Fruit fly (Drosophila melanogaster): ENCODE results near the gene ex.

ex gene

dm6 chr2L:469912-470311, 38.9 kb downstream of the ex start (continued):
- TF ChIP-seq pzg (GFP tag; optimal IDR thresholded peaks at IDR 0.05) (no peak), pum (GFP tag; optimal IDR thresholded peaks at IDR 0.05) (no peak), CG18262 (tag; optimal IDR thresholded peaks at IDR 0.05) (no peak), CG2202 (tag; optimal IDR thresholded peaks at IDR 0.05) (peak; percentile 45), Scr (GFP tag; IDR thresholded peaks at IDR 0.05; ENCODE audit: partially characterized antibody) (no peak), CG2875 (GFP tag; optimal IDR thresholded peaks at IDR 0.05) (peak; percentile 31), Sin3A (optimal IDR thresholded peaks at IDR 0.05) (no peak), CG43689 (GFP tag; IDR thresholded peaks at IDR 0.05) (0 out of 2 replicates have a peak, but pooled peaks have one; percentile 13), bcd (GFP tag; optimal IDR thresholded peaks at IDR 0.05) (no peak), CG8765 (GFP tag; IDR thresholded peaks at IDR 0.05) (no peak), CG11696 (GFP tag; IDR thresholded peaks at IDR 0.05) (peak; percentile 78), CG4854 (GFP tag; optimal IDR thresholded peaks at IDR 0.05) (no peak), HHEX (GFP tag; optimal IDR thresholded peaks at IDR 0.05) (no peak), CG18599 (GFP tag; optimal IDR thresholded peaks at IDR 0.05) (peak; percentile 40), CG1529 (GFP tag; optimal IDR thresholded peaks at IDR 0.05) (peak; percentile 35), hbn (GFP tag; IDR thresholded peaks at IDR 0.05; ENCODE audit: partially characterized antibody) (no peak), sens-2 (GFP tag; IDR thresholded peaks at IDR 0.05) (no peak), CG10543 (GFP tag; optimal IDR thresholded peaks at IDR 0.05) (no peak), CG17385 (GFP tag; optimal IDR thresholded peaks at IDR 0.05) (peak; percentile 17), gro (GFP tag; optimal IDR thresholded peaks at IDR 0.05) (no peak), Chrac-16 (GFP tag; optimal IDR thresholded peaks at IDR 0.05) (no peak), Xbp1 (GFP tag; optimal IDR thresholded peaks at IDR 0.05) (no peak), stwl (tag; optimal IDR thresholded peaks at IDR 0.05) (no peak), PHDP (tag; optimal IDR thresholded peaks at IDR 0.05) (peak; percentile 13), E2f2 (GFP tag; IDR thresholded peaks at IDR 0.05) (no peak), Blimp-1 (GFP tag; optimal IDR thresholded peaks at IDR 0.05) (peak; percentile 22), CG12299 (tag; optimal IDR thresholded peaks at IDR 0.05) (peak; percentile 7), CG30403 (GFP tag; optimal IDR thresholded peaks at IDR 0.05) (no peak), bbx (GFP tag; IDR thresholded peaks at IDR 0.05; ENCODE audit: partially characterized antibody) (no peak), Atf6 (GFP tag; IDR thresholded peaks at IDR 0.05) (0 out of 2 replicates have a peak, but pooled peaks have one; percentile 8), fd64A (GFP tag; optimal IDR thresholded peaks at IDR 0.05) (peak; percentile 35), ap (GFP tag; IDR thresholded peaks at IDR 0.05) (no peak), Nf-YA (GFP tag; IDR thresholded peaks at IDR 0.05) (0 out of 2 replicates have a peak, but pooled peaks have one; percentile 21), CG2678 (tag; optimal IDR thresholded peaks at IDR 0.05) (peak; percentile 28), CG11085 (GFP tag; IDR thresholded peaks at IDR 0.05) (no peak), CG6854 (GFP tag; optimal IDR thresholded peaks at IDR 0.05) (no peak), gsb-n (tag; optimal IDR thresholded peaks at IDR 0.05) (peak; percentile 9), grn (GFP tag; optimal IDR thresholded peaks at IDR 0.05) (no peak), CG6813 (GFP tag; optimal IDR thresholded peaks at IDR 0.05) (no peak), Asciz (GFP tag; optimal IDR thresholded peaks at IDR 0.05) (peak; percentile 67), tap (tag; optimal IDR thresholded peaks at IDR 0.05) (peak; percentile 8), NFAT (GFP tag; IDR thresholded peaks at IDR 0.05) (no peak), CG11695 (GFP tag; IDR thresholded peaks at IDR 0.05) (no peak), CG3726 (GFP tag; IDR thresholded peaks at IDR 0.05) (no peak), CG32772 (GFP tag; IDR thresholded peaks at IDR 0.05) (no peak), CG15696 (tag; optimal IDR thresholded peaks at IDR 0.05) (no peak), CG14667 (GFP tag; IDR thresholded peaks at IDR 0.05) (no peak), CG10462 (GFP tag; optimal IDR thresholded peaks at IDR 0.05) (no peak), sc (optimal IDR thresholded peaks at IDR 0.05) (no peak), sc (GFP tag; optimal IDR thresholded peaks at IDR 0.05) (peak; percentile 52), Hmr (GFP tag; optimal IDR thresholded peaks at IDR 0.05) (peak; percentile 6)
